Fruit fly (Drosophila melanogaster) whole organism, embryonic: ENCODE results near the gene Sqor.

Experiments
- Abd-B ChIP-seq: fragments of 200-800 bp; sonication (Bioruptor generic); optimal IDR thresholded peaks from 2 replicates; lab custom pipeline; 2018; ENCODE audit warnings: missing biosample characterization, mild to moderate bottlenecking, missing genetic modification characterization, moderate library complexity
- CG12942 ChIP-seq: fragments of 200-800 bp; sonication (Bioruptor generic); optimal IDR thresholded peaks from 3 replicates; lab custom pipeline; 2016; ENCODE audit warnings: missing biosample characterization, missing genetic modification characterization
- CG15479 ChIP-seq: fragments of 200-800 bp; sonication (Bioruptor generic); optimal IDR thresholded peaks from 3 replicates; lab custom pipeline; 2019; ENCODE audit warnings: missing biosample characterization, mild to moderate bottlenecking, missing genetic modification characterization, moderate library complexity
- CG15601 ChIP-seq: fragments of 200-800 bp; sonication (Bioruptor generic); optimal IDR thresholded peaks from 3 replicates; lab custom pipeline; 2019; ENCODE audit warnings: missing biosample characterization, mild to moderate bottlenecking, missing genetic modification characterization, moderate library complexity
- CG16863 ChIP-seq: fragments of 200-800 bp; sonication (Bioruptor generic); optimal IDR thresholded peaks from 3 replicates; lab custom pipeline; 2016; ENCODE audit warnings: missing biosample characterization, missing genetic modification characterization
- CG17385 ChIP-seq: fragments of 200-800 bp; sonication (Bioruptor generic); optimal IDR thresholded peaks from 3 replicates; lab custom pipeline; 2018; ENCODE audit warnings: missing biosample characterization, mild to moderate bottlenecking, missing genetic modification characterization
- CG18599 ChIP-seq: fragments of 200-800 bp; sonication (Bioruptor generic); optimal IDR thresholded peaks from 3 replicates; lab custom pipeline; 2017; ENCODE audit warnings: missing biosample characterization, missing genetic modification characterization, mild to moderate bottlenecking, moderate library complexity, missing genetic modification reagents
- CG18764 ChIP-seq: fragments of 200-800 bp; sonication (Bioruptor generic); optimal IDR thresholded peaks from 3 replicates; lab custom pipeline; 2016; ENCODE audit warnings: missing biosample characterization, missing genetic modification characterization
- CG2889 ChIP-seq: fragments of 200-800 bp; sonication (Bioruptor generic); IDR thresholded peaks from 3 replicates; pipeline ENCODE4 v1.3.6; 2022; ENCODE audit warnings: missing biosample characterization, missing genetic modification characterization
- CG30403 ChIP-seq: fragments of 200-800 bp; sonication (Bioruptor generic); optimal IDR thresholded peaks from 3 replicates; lab custom pipeline; 2016; ENCODE audit warnings: missing biosample characterization, missing genetic modification characterization
- CG31388 ChIP-seq: fragments of 200-800 bp; sonication (Bioruptor generic); optimal IDR thresholded peaks from 2 replicates; lab custom pipeline; 2016; ENCODE audit warnings: missing biosample characterization, missing genetic modification characterization
- CG3163 ChIP-seq: fragments of 200-800 bp; sonication (Bioruptor generic); optimal IDR thresholded peaks from 3 replicates; lab custom pipeline; 2016; ENCODE audit warnings: missing biosample characterization, missing genetic modification characterization
- CG3995 ChIP-seq: fragments of 200-800 bp; sonication (Bioruptor generic); optimal IDR thresholded peaks from 3 replicates; lab custom pipeline; 2016; ENCODE audit warnings: missing biosample characterization, missing genetic modification characterization
- CG5180 ChIP-seq: fragments of 200-800 bp; sonication (Bioruptor generic); optimal IDR thresholded peaks from 3 replicates; lab custom pipeline; 2017; ENCODE audit warnings: missing biosample characterization, missing genetic modification characterization, mild to moderate bottlenecking, moderate library complexity, missing genetic modification reagents
- CG6765 ChIP-seq: fragments of 200-800 bp; sonication (Bioruptor generic); optimal IDR thresholded peaks from 3 replicates; lab custom pipeline; 2017; ENCODE audit warnings: missing biosample characterization, mild to moderate bottlenecking, missing genetic modification characterization
- CG7372 ChIP-seq: fragments of 200-800 bp; sonication (Bioruptor generic); IDR thresholded peaks from 2 replicates; pipeline ENCODE4 v1.3.6; 2022; ENCODE audit warnings: missing biosample characterization, missing genetic modification characterization
- CG7745 ChIP-seq: fragments of 200-800 bp; sonication (Bioruptor generic); optimal IDR thresholded peaks from 2 replicates; lab custom pipeline; 2018; ENCODE audit warnings: missing biosample characterization, mild to moderate bottlenecking, missing genetic modification characterization, moderate library complexity
- CG7786 ChIP-seq: fragments of 200-800 bp; sonication (Bioruptor generic); optimal IDR thresholded peaks from 2 replicates; lab custom pipeline; 2016; ENCODE audit warnings: missing biosample characterization, missing genetic modification characterization
- CG9437 ChIP-seq: fragments of 200-800 bp; sonication (Bioruptor generic); optimal IDR thresholded peaks from 2 replicates; lab custom pipeline; 2018; ENCODE audit warnings: missing biosample characterization, mild to moderate bottlenecking, missing genetic modification characterization
- CG9797 ChIP-seq: fragments of 200-800 bp; sonication (Bioruptor generic); optimal IDR thresholded peaks from 3 replicates; lab custom pipeline; 2018; ENCODE audit warnings: missing biosample characterization, mild to moderate bottlenecking, missing genetic modification characterization
- Dek ChIP-seq: fragments of 200-800 bp; sonication (Bioruptor generic); optimal IDR thresholded peaks from 3 replicates; lab custom pipeline; 2019; ENCODE audit warnings: missing biosample characterization, mild to moderate bottlenecking, missing genetic modification characterization, moderate library complexity
- Dll ChIP-seq: fragments of 200-800 bp; sonication (Bioruptor generic); IDR thresholded peaks from 4 replicates; pipeline ENCODE4 v1.3.6; 2022; ENCODE audit warnings: missing biosample characterization, missing genetic modification characterization; ENCODE audit not compliant: partially characterized antibody
- H2.0 ChIP-seq: fragments of 200-800 bp; sonication (Bioruptor generic); IDR thresholded peaks from 2 replicates; pipeline ENCODE4 v1.3.6; 2022; ENCODE audit warnings: missing biosample characterization, missing genetic modification characterization
- HHEX ChIP-seq: fragments of 200-800 bp; sonication (Bioruptor generic); optimal IDR thresholded peaks from 3 replicates; lab custom pipeline; 2017; ENCODE audit warnings: missing biosample characterization, mild to moderate bottlenecking, missing genetic modification characterization, missing genetic modification reagents
- HLH54F ChIP-seq: fragments of 200-800 bp; sonication (Bioruptor generic); optimal IDR thresholded peaks from 3 replicates; lab custom pipeline; 2016; ENCODE audit warnings: missing biosample characterization, missing genetic modification characterization
- NC2β ChIP-seq: fragments of 200-800 bp; sonication (Bioruptor generic); optimal IDR thresholded peaks from 2 replicates; lab custom pipeline; 2016; ENCODE audit warnings: missing biosample characterization, missing genetic modification characterization
- Nf-YC ChIP-seq: fragments of 200-800 bp; optimal IDR thresholded peaks from 3 replicates; lab custom pipeline; 2019; ENCODE audit warnings: missing biosample characterization, mild to moderate bottlenecking, missing genetic modification characterization, moderate library complexity
- Oaz ChIP-seq: fragments of 200-800 bp; sonication (Bioruptor generic); IDR thresholded peaks from 2 replicates; pipeline ENCODE4 v1.3.6; 2022; ENCODE audit warnings: missing biosample characterization, missing genetic modification characterization
- Ptx1 ChIP-seq: fragments of 200-800 bp; sonication (Bioruptor generic); IDR thresholded peaks from 2 replicates; pipeline ENCODE4 v1.3.6; 2022; ENCODE audit warnings: missing biosample characterization, missing genetic modification characterization
- Rfx ChIP-seq: fragments of 200-800 bp; sonication (Bioruptor generic); IDR thresholded peaks from 2 replicates; pipeline ENCODE4 v1.3.6; 2022; ENCODE audit warnings: missing biosample characterization, missing genetic modification characterization
- Ssrp ChIP-seq: fragments of 200-800 bp; sonication (Bioruptor generic); optimal IDR thresholded peaks from 2 replicates; lab custom pipeline; 2018; ENCODE audit warnings: missing biosample characterization, mild to moderate bottlenecking, missing genetic modification characterization, moderate library complexity
- Taf1 ChIP-seq: fragments of 200-800 bp; sonication (Bioruptor generic); IDR thresholded peaks from 2 replicates; pipeline ENCODE4 v1.3.6; 2022; ENCODE audit warnings: missing biosample characterization, missing genetic modification characterization
- Xrp1 ChIP-seq: fragments of 200-800 bp; sonication (Bioruptor generic); IDR thresholded peaks from 2 replicates; pipeline ENCODE4 v1.3.6; 2022; ENCODE audit warnings: missing biosample characterization, missing genetic modification characterization
- gt ChIP-seq: fragments of 200-800 bp; sonication (Bioruptor generic); IDR thresholded peaks from 2 replicates; pipeline ENCODE4 v1.3.6; 2022; ENCODE audit warnings: missing biosample characterization, missing genetic modification characterization
- hb ChIP-seq: fragments of 200-800 bp; sonication (Bioruptor generic); IDR thresholded peaks from 3 replicates; pipeline ENCODE4 v1.3.6; 2022; ENCODE audit warnings: missing biosample characterization, missing genetic modification characterization; ENCODE audit not compliant: partially characterized antibody
- inv ChIP-seq: fragments of 200-800 bp; sonication (Bioruptor generic); IDR thresholded peaks from 2 replicates; pipeline ENCODE4 v1.3.6; 2022; ENCODE audit warnings: missing biosample characterization, missing genetic modification characterization; ENCODE audit not compliant: partially characterized antibody
- ken ChIP-seq: fragments of 200-800 bp; sonication (Bioruptor generic); IDR thresholded peaks from 3 replicates; pipeline ENCODE4 v1.3.6; 2022; ENCODE audit warnings: missing biosample characterization, missing genetic modification characterization
- klu ChIP-seq: fragments of 200-800 bp; sonication (Bioruptor generic); IDR thresholded peaks from 2 replicates; pipeline ENCODE4 v1.3.6; 2022; ENCODE audit warnings: missing biosample characterization, missing genetic modification characterization
- sisA ChIP-seq: fragments of 200-800 bp; sonication (Bioruptor generic); IDR thresholded peaks from 2 replicates; pipeline ENCODE4 v1.3.6; 2022; ENCODE audit warnings: missing biosample characterization, missing genetic modification characterization
- sqz ChIP-seq: fragments of 200-800 bp; sonication (Bioruptor generic); optimal IDR thresholded peaks from 3 replicates; lab custom pipeline; 2018; ENCODE audit warnings: missing biosample characterization, mild to moderate bottlenecking, missing genetic modification characterization
- tap ChIP-seq: fragments of 200-800 bp; optimal IDR thresholded peaks from 3 replicates; lab custom pipeline; 2019; ENCODE audit warnings: missing biosample characterization, mild to moderate bottlenecking, missing genetic modification characterization, moderate library complexity
- tgo ChIP-seq: fragments of 200-800 bp; sonication (Bioruptor generic); IDR thresholded peaks from 3 replicates; pipeline ENCODE4 v1.3.6; 2022; ENCODE audit warnings: missing biosample characterization, missing genetic modification characterization

The Sqor gene

DNA sequence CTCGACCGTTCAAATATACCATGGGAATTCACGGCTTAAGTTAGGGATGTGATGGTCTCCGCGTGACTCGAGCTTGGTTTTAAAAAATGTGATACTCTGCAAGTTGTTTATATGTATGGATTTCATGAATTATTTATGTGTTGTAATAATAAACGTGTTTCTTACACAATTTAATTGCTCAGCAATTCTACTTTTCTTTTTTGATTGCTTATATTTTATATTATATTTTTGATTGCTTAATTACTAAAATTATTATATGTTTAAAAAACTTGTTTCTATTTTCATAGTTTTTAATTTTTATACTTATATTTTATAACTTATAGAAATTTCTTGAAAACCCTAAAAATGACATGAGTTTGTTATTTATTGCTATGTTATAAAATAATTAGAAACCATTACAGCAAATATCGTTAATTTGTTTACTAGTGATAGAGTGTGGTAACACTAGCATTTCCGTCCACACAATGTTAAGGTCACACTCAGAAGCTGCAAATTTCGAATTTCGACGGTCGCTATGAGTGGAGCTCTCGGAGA lies 14.4 kb downstream of the Sqor start, which contains the start of the genes ago and CG1265 (continued):
- TF ChIP-seq CG7786 (peak; percentile 24), CG18764 (GFP tag; lab: Kevin White, UChicago) (no peak), Taf1 (GFP tag; lab: Robert Waterston, UW) (peak; percentile 12; the same call in 1 of the 2 replicates), Dek (peak; percentile 15), Rfx (GFP tag; lab: Robert Waterston, UW) (peak; percentile 68), CG9797 (peak; percentile 46), CG7745 (tag; lab: Kevin White, UChicago) (no peak), ken (GFP tag; lab: Robert Waterston, UW) (peak; percentile 41; the same call in 1 of the 3 replicates), Dll (GFP tag; lab: Robert Waterston, UW) (peak; percentile 39; the same call in 2 of the 4 replicates), H2.0 (peak; percentile 27), CG5180 (GFP tag; lab: Kevin White, UChicago) (peak; percentile 2), HHEX (no peak), Oaz (GFP tag; lab: Robert Waterston, UW) (0 out of 2 replicates have a peak, but pooled peaks have one; percentile 11), CG6765 (GFP tag; lab: Kevin White, UChicago) (no peak), CG15479 (GFP tag; lab: Kevin White, UChicago) (no peak), CG15601 (tag; lab: Kevin White, UChicago) (peak; percentile 46), tap (tag; lab: Kevin White, UChicago) (no peak), CG16863 (GFP tag; lab: Kevin White, UChicago) (no peak), CG2889 (peak; percentile 62; the same call in 2 of the 3 replicates), CG31388 (GFP tag; lab: Kevin White, UChicago) (no peak), Ssrp (tag; lab: Kevin White, UChicago) (peak; percentile 48), Ptx1 (peak; percentile 43), CG12942 (GFP tag; lab: Kevin White, UChicago) (no peak), tgo (GFP tag; lab: Robert Waterston, UW) (peak; percentile 15; the same call in 1 of the 3 replicates), CG30403 (peak; percentile 64), sisA (peak; percentile 42), inv (GFP tag; lab: Robert Waterston, UW) (no peak), Nf-YC (tag; lab: Kevin White, UChicago) (peak; percentile 62), CG18599 (GFP tag; lab: Kevin White, UChicago) (peak; percentile 37), Abd-B (GFP tag; lab: Kevin White, UChicago) (peak; percentile 53), hb (GFP tag; lab: Robert Waterston, UW) (no peak), Xrp1 (GFP tag; lab: Robert Waterston, UW) (no peak), sqz (peak; percentile 53), CG17385 (peak; percentile 35), NC2β (no peak), gt (GFP tag; lab: Robert Waterston, UW) (no peak), CG3163 (GFP tag; lab: Kevin White, UChicago) (no peak), CG7372 (GFP tag; lab: Robert Waterston, UW) (peak; percentile 46), CG9437 (GFP tag; lab: Kevin White, UChicago) (peak; percentile 42), klu (GFP tag; lab: Robert Waterston, UW) (peak; percentile 16; the same call in 1 of the 2 replicates), HLH54F (GFP tag; lab: Kevin White, UChicago) (peak; percentile 26), CG3995 (GFP tag; lab: Kevin White, UChicago) (peak; percentile 92)
